Fruit fly (Drosophila melanogaster): ENCODE measurements around the gene CG11581.

- TF ChIP-seq usp (GFP tag; optimal IDR thresholded peaks at IDR 0.05) (no peak), psq (optimal IDR thresholded peaks at IDR 0.05) (no peak), pan (optimal IDR thresholded peaks at IDR 0.05) (no peak)
Measured at dm6 chrX:14172524-14172923, 4.2 kb upstream of the CG11581 start, which contains the start of gene betaNACtes1.
